Fruit fly (Drosophila melanogaster) whole organism, embryonic: ENCODE data around the gene Ac3.

ENCODE experiments used
- CG6765 ChIP-seq: fragments of 200-800 bp; sonication (Bioruptor generic); optimal IDR thresholded peaks from 3 replicates; lab custom pipeline; 2017; ENCODE audit warnings: missing biosample characterization, mild to moderate bottlenecking, missing genetic modification characterization
- Kr ChIP-seq: fragments of 200-800 bp; sonication (Bioruptor generic); optimal IDR thresholded peaks from 2 replicates; lab custom pipeline; 2017; ENCODE audit warnings: missing biosample characterization, mild to moderate bottlenecking, missing genetic modification characterization
- Six4 ChIP-seq: fragments of 200-800 bp; sonication (Bioruptor generic); optimal IDR thresholded peaks from 2 replicates; lab custom pipeline; 2016; ENCODE audit warnings: missing biosample characterization, missing genetic modification characterization
- lmd ChIP-seq: fragments of 200-800 bp; sonication (Bioruptor generic); IDR thresholded peaks from 2 replicates; pipeline ENCODE4 v1.3.6; 2022; ENCODE audit warnings: missing biosample characterization, missing genetic modification characterization
- pan ChIP-seq, 4 experiments: fragments of >200 bp in 3 of 4; fragments of 200-800 bp in 1 of 4; sonication (Bioruptor generic) in 1 of 4; optimal IDR thresholded peaks in 3 of 4; IDR thresholded peaks in 1 of 4; 2 replicates each; pipeline versions ENCODE4 v1.3.6 to Lab custom; 2017 to 2022; ENCODE audit warnings: missing biosample characterization in 2 of 4, missing genetic modification characterization in 2 of 4, mixed read lengths in 1 of 4
- ssp ChIP-seq: fragments of 200-800 bp; sonication (Bioruptor generic); IDR thresholded peaks from 2 replicates; pipeline ENCODE4 v1.3.6; 2022; ENCODE audit warnings: missing biosample characterization, missing genetic modification characterization

- TF ChIP-seq Kr = no peak
- no peak for TF ChIP-seq CG6765 (GFP tag; lab: Kevin White, UChicago)
- no peak for TF ChIP-seq pan (optimal IDR thresholded peaks at IDR 0.05; lab: Kevin White, UChicago)
- no peak for TF ChIP-seq pan (GFP tag; optimal IDR thresholded peaks at IDR 0.05 in 1 of 2, IDR thresholded peaks at IDR 0.05 in 1 of 2)
- TF ChIP-seq ssp (GFP tag; lab: Robert Waterston, UW) = no peak
- TF ChIP-seq Six4 = no peak
- no peak for TF ChIP-seq lmd (GFP tag; lab: Robert Waterston, UW)
Measured at dm6 chr2L:21648769-21649168, 16.4 kb downstream of the Ac3 start.
